Fruit fly (Drosophila melanogaster): ENCODE data around the gene dpr9.

DNA sequence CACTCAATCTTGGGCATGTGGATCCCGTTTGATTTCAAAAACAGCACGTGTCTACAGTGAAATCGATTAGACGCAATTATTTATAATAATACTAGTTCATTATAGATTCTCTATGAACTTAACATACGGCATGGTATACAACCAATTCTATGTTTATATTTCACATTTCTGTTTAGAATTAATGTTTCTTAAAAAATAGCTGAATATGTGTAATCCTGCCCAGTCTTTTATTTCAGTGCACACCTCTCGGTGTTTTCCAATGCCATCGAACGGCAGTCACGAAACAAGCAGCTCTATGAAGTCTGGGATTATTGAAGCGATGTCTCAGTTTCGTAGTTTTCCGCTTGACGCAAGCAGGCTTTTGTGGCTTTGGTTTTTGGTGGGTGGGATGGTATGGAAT, 40.8 kb upstream of the dpr9 start:
- no peak for TF ChIP-seq CG8119 (GFP tag; IDR thresholded peaks at IDR 0.05)
- no peak for TF ChIP-seq pdm3 (GFP tag; optimal IDR thresholded peaks at IDR 0.05)
- no peak for TF ChIP-seq Blimp-1 (GFP tag; optimal IDR thresholded peaks at IDR 0.05)
- TF ChIP-seq Lpt (GFP tag; optimal IDR thresholded peaks at IDR 0.05) = no peak

Data from whole organism, prepupa.